Worm (Caenorhabditis elegans) whole organism, L4 larva: ENCODE results near the gene T24F1.4.
A peak's percentile ranks its signal among the peaks of the same experiment; 100 is the strongest.

Experiments used
- daf-16 ChIP-seq, 3 experiments: sonication (generic microtip); optimal IDR thresholded peaks; 2 replicates each; lab custom pipeline; 2016 to 2017; ENCODE audit warnings: missing genetic modification characterization in 3 of 3, missing genetic modification reagents in 3 of 3, mild to moderate bottlenecking in 2 of 3, missing compliant biosample characterization in 2 of 3, missing biosample characterization in 1 of 3, moderate library complexity in 1 of 3
- dpl-1 ChIP-seq: fragments of 150-350 bp; optimal IDR thresholded peaks from 2 replicates; lab custom pipeline; 2014; ENCODE audit warnings: missing biosample characterization, missing genetic modification reagents, missing genetic modification characterization
- lin-13 ChIP-seq: fragments of 150-350 bp; optimal IDR thresholded peaks from 2 replicates; lab custom pipeline; 2014; ENCODE audit warnings: missing biosample characterization, missing genetic modification reagents, missing genetic modification characterization
- lir-3 ChIP-seq: sonication (generic microtip); optimal IDR thresholded peaks from 2 replicates; lab custom pipeline; 2016; ENCODE audit warnings: mild to moderate bottlenecking, missing genetic modification characterization, missing compliant biosample characterization
- lsy-2 ChIP-seq, 2 experiments: fragments of 150-350 bp in 1 of 2; sonication (generic microtip) in 1 of 2; optimal IDR thresholded peaks; 2 replicates each; lab custom pipeline; 2014 to 2017; ENCODE audit warnings: missing biosample characterization in 2 of 2, missing genetic modification characterization in 2 of 2
- nhr-28 ChIP-seq: fragments of 150-350 bp; optimal IDR thresholded peaks from 2 replicates; lab custom pipeline; 2014; ENCODE audit warnings: missing biosample characterization, missing genetic modification characterization
- pqm-1 ChIP-seq: sonication (generic microtip); optimal IDR thresholded peaks from 2 replicates; lab custom pipeline; 2017; ENCODE audit warnings: missing biosample characterization, missing genetic modification characterization
- snpc-1.2 ChIP-seq: fragments of 200-800 bp; sonication (Bioruptor generic); IDR thresholded peaks from 2 replicates; pipeline ENCODE4 v1.3.6; 2022; ENCODE audit warnings: missing genetic modification reagents, missing genetic modification characterization, missing compliant biosample characterization

- TF ChIP-seq nhr-28 (peak; percentile 10), pqm-1 (tag; lab: Kevin White, UChicago) (no peak), lir-3 (tag; lab: Kevin White, UChicago) (no peak), dpl-1 (GFP tag; lab: Kevin White, UChicago) (peak; percentile 25), lsy-2 (tag; optimal IDR thresholded peaks at IDR 0.05; lab: Kevin White, UChicago) (no peak), daf-16 (GFP tag; optimal IDR thresholded peaks at IDR 0.05; lab: Kevin White, UChicago) (no peak), daf-16 (tag; optimal IDR thresholded peaks at IDR 0.05; lab: Kevin White, UChicago) (peak; percentile 41), snpc-1.2 (GFP tag; lab: Robert Waterston, UW) (0 out of 2 replicates have a peak, but pooled peaks have one; percentile 11), lin-13 (GFP tag; lab: Kevin White, UChicago) (no peak)
Measured at ce11 chrII:11333846-11334638, 20.0 kb upstream of the T24F1.4 start.
